Worm (Caenorhabditis elegans): ENCODE data around the gene C16H3.3.

DNA sequence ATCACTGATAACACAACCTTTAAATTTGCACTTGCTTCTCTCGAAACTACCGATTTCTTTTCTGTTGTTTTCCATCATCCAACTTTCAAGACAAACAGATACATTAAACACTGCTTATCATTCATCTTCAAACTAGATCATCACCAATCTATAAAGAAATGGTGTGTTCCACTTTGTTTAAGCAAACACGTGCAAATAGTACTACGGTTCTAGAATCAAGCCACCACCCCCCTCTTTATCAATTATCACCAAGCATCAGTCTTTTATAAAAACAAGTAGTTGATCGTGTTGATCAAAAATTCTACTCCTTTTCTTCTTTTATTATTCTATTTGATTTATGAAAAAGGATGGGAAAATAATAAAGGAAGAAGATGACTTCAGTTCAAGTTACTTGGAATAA lies 28.6 kb upstream of the C16H3.3 start:
- no peak for TF ChIP-seq dao-5 (tag; optimal IDR thresholded peaks at IDR 0.05)
- TF ChIP-seq him-1 (tag; optimal IDR thresholded peaks at IDR 0.05): no peak
